Fruit fly (Drosophila melanogaster) whole organism, embryonic: ENCODE results near the gene MED14.
A peak's percentile ranks its signal among the peaks of the same experiment; 100 is the strongest.

Source experiments
- Atf6 ChIP-seq: fragments of 200-800 bp; sonication (Bioruptor generic); IDR thresholded peaks from 2 replicates; pipeline ENCODE4 v1.3.6; 2022; ENCODE audit warnings: missing biosample characterization, missing genetic modification characterization
- Bgb ChIP-seq: fragments of 200-800 bp; sonication (Bioruptor generic); IDR thresholded peaks from 2 replicates; pipeline ENCODE4 v1.3.6; 2022; ENCODE audit warnings: missing biosample characterization, missing genetic modification characterization; ENCODE audit not compliant: partially characterized antibody
- BtbVII ChIP-seq: fragments of 200-800 bp; sonication (Bioruptor generic); optimal IDR thresholded peaks from 3 replicates; lab custom pipeline; 2017; ENCODE audit warnings: missing biosample characterization, mild to moderate bottlenecking, missing genetic modification characterization
- CG10431 ChIP-seq: fragments of 200-800 bp; sonication (Bioruptor generic); optimal IDR thresholded peaks from 3 replicates; lab custom pipeline; 2018; ENCODE audit warnings: missing biosample characterization, mild to moderate bottlenecking, missing genetic modification characterization
- CG10959 ChIP-seq: fragments of 200-800 bp; sonication (Bioruptor generic); IDR thresholded peaks from 2 replicates; pipeline ENCODE4 v1.3.6; 2022; ENCODE audit warnings: missing biosample characterization, missing genetic modification characterization
- CG13296 ChIP-seq: fragments of 200-800 bp; sonication (Bioruptor generic); optimal IDR thresholded peaks from 3 replicates; lab custom pipeline; 2018; ENCODE audit warnings: missing biosample characterization, mild to moderate bottlenecking, missing genetic modification characterization
- CG13894 ChIP-seq: fragments of 200-800 bp; sonication (Bioruptor generic); optimal IDR thresholded peaks from 3 replicates; lab custom pipeline; 2018; ENCODE audit warnings: missing biosample characterization, mild to moderate bottlenecking, missing genetic modification characterization, moderate library complexity
- CG14667 ChIP-seq: fragments of 200-800 bp; sonication (Bioruptor generic); IDR thresholded peaks from 2 replicates; pipeline ENCODE4 v1.3.6; 2022; ENCODE audit warnings: missing biosample characterization, missing genetic modification characterization
- CG15269 ChIP-seq: fragments of 200-800 bp; sonication (Bioruptor generic); optimal IDR thresholded peaks from 2 replicates; lab custom pipeline; 2018; ENCODE audit warnings: missing biosample characterization, mild to moderate bottlenecking, missing genetic modification characterization, moderate library complexity
- CG16863 ChIP-seq: fragments of 200-800 bp; sonication (Bioruptor generic); optimal IDR thresholded peaks from 3 replicates; lab custom pipeline; 2016; ENCODE audit warnings: missing biosample characterization, missing genetic modification characterization
- CG17568 ChIP-seq: fragments of 200-800 bp; sonication (Bioruptor generic); optimal IDR thresholded peaks from 2 replicates; lab custom pipeline; 2018; ENCODE audit warnings: missing biosample characterization, mild to moderate bottlenecking, missing genetic modification characterization, moderate library complexity
- CG34376 ChIP-seq: fragments of 200-800 bp; sonication (Bioruptor generic); optimal IDR thresholded peaks from 2 replicates; lab custom pipeline; 2018; ENCODE audit warnings: missing biosample characterization, mild to moderate bottlenecking, missing genetic modification characterization
- CG3726 ChIP-seq: fragments of 200-800 bp; sonication (Bioruptor generic); IDR thresholded peaks from 3 replicates; pipeline ENCODE4, ENCODE4 v1.3.6; 2022; ENCODE audit warnings: missing biosample characterization, missing genetic modification characterization
- CG5245 ChIP-seq: fragments of 200-800 bp; sonication (Bioruptor generic); optimal IDR thresholded peaks from 3 replicates; lab custom pipeline; 2016; ENCODE audit warnings: missing biosample characterization, missing genetic modification characterization
- CG6813 ChIP-seq: fragments of 200-800 bp; sonication (Bioruptor generic); optimal IDR thresholded peaks from 2 replicates; lab custom pipeline; 2017; ENCODE audit warnings: missing biosample characterization, missing genetic modification characterization, mild to moderate bottlenecking, moderate library complexity, missing genetic modification reagents
- CG7556 ChIP-seq: fragments of 200-800 bp; sonication (Bioruptor generic); optimal IDR thresholded peaks from 2 replicates; lab custom pipeline; 2017; ENCODE audit warnings: missing biosample characterization, mild to moderate bottlenecking, missing genetic modification characterization
- CG7786 ChIP-seq: fragments of 200-800 bp; sonication (Bioruptor generic); optimal IDR thresholded peaks from 2 replicates; lab custom pipeline; 2016; ENCODE audit warnings: missing biosample characterization, missing genetic modification characterization
- CG8478 ChIP-seq: fragments of >200 bp; optimal IDR thresholded peaks from 2 replicates; lab custom pipeline; 2018
- CHES-1-like ChIP-seq: fragments of 200-800 bp; sonication (Bioruptor generic); optimal IDR thresholded peaks from 2 replicates; lab custom pipeline; 2016; ENCODE audit warnings: missing biosample characterization, missing genetic modification characterization
- CrebB ChIP-seq: fragments of 200-800 bp; sonication (Bioruptor generic); optimal IDR thresholded peaks from 3 replicates; lab custom pipeline; 2018; ENCODE audit warnings: missing biosample characterization, mild to moderate bottlenecking, missing genetic modification characterization
- Deaf1 ChIP-seq: fragments of 200-800 bp; optimal IDR thresholded peaks from 3 replicates; lab custom pipeline; 2019; ENCODE audit warnings: missing biosample characterization, mild to moderate bottlenecking, missing genetic modification characterization, moderate library complexity
- Doc3 ChIP-seq: fragments of 200-800 bp; sonication (Bioruptor generic); IDR thresholded peaks from 3 replicates; pipeline ENCODE4 v1.3.6; 2022; ENCODE audit warnings: missing biosample characterization, missing genetic modification characterization; ENCODE audit not compliant: partially characterized antibody
- Dp ChIP-seq: fragments of 200-800 bp; sonication (Bioruptor generic); optimal IDR thresholded peaks from 2 replicates; lab custom pipeline; 2018; ENCODE audit warnings: missing biosample characterization, mild to moderate bottlenecking, missing genetic modification characterization, moderate library complexity
- GATAe ChIP-seq: fragments of 200-800 bp; sonication (Bioruptor generic); conservative IDR thresholded peaks from 2 replicates; pipeline ENCODE4 v1.3.6; 2022; ENCODE audit warnings: missing biosample characterization, missing genetic modification characterization
- HLH3B ChIP-seq: fragments of 200-800 bp; sonication (Bioruptor generic); IDR thresholded peaks from 2 replicates; pipeline ENCODE4 v1.3.6; 2022; ENCODE audit warnings: missing biosample characterization, missing genetic modification characterization
- Hr51 ChIP-seq, 2 experiments: fragments of 200-800 bp; sonication (Bioruptor generic); optimal IDR thresholded peaks; 2 replicates in 1 of 2; 3 replicates in 1 of 2; lab custom pipeline; 2016 to 2018; ENCODE audit warnings: missing biosample characterization in 2 of 2, missing genetic modification characterization in 2 of 2, mild to moderate bottlenecking in 1 of 2, moderate library complexity in 1 of 2
- Hr78 ChIP-seq, 2 experiments: fragments of 200-800 bp in 1 of 2; fragments of >200 bp in 1 of 2; sonication (Bioruptor generic) in 1 of 2; optimal IDR thresholded peaks; 2 replicates each; lab custom pipeline; 2017 to 2019; ENCODE audit warnings: missing biosample characterization in 2 of 2, missing genetic modification characterization in 2 of 2, mild to moderate bottlenecking in 1 of 2, moderate library complexity in 1 of 2
- NC2α ChIP-seq: fragments of 200-800 bp; sonication (Bioruptor generic); optimal IDR thresholded peaks from 2 replicates; lab custom pipeline; 2016; ENCODE audit warnings: missing biosample characterization, missing genetic modification characterization
- NFAT ChIP-seq: fragments of 200-800 bp; sonication (Bioruptor generic); IDR thresholded peaks from 2 replicates; pipeline ENCODE4 v1.3.6; 2022; ENCODE audit warnings: missing biosample characterization, missing genetic modification characterization
- PHDP ChIP-seq: fragments of 200-800 bp; sonication (Bioruptor generic); optimal IDR thresholded peaks from 3 replicates; lab custom pipeline; 2018; ENCODE audit warnings: missing biosample characterization, mild to moderate bottlenecking, missing genetic modification characterization, moderate library complexity
- Ravus ChIP-seq: fragments of 200-800 bp; sonication (Bioruptor generic); IDR thresholded peaks from 2 replicates; pipeline ENCODE4 v1.3.6; 2022; ENCODE audit warnings: missing biosample characterization, missing genetic modification characterization
- Vsx1 ChIP-seq: fragments of 200-800 bp; sonication (Bioruptor generic); optimal IDR thresholded peaks from 2 replicates; lab custom pipeline; 2017; ENCODE audit warnings: missing biosample characterization, mild to moderate bottlenecking, missing genetic modification characterization, missing genetic modification reagents
- bbx ChIP-seq: fragments of 200-800 bp; sonication (Bioruptor generic); IDR thresholded peaks from 2 replicates; pipeline ENCODE4 v1.3.6; 2022; ENCODE audit warnings: missing biosample characterization, missing genetic modification characterization; ENCODE audit not compliant: partially characterized antibody
- cad ChIP-seq: fragments of >200 bp; optimal IDR thresholded peaks from 2 replicates; lab custom pipeline; 2017; ENCODE audit warnings: missing biosample characterization, missing genetic modification characterization
- caup ChIP-seq: fragments of 200-800 bp; sonication (Bioruptor generic); optimal IDR thresholded peaks from 3 replicates; lab custom pipeline; 2017; ENCODE audit warnings: missing biosample characterization, mild to moderate bottlenecking, missing genetic modification characterization, moderate library complexity; ENCODE audit not compliant: severe bottlenecking
- ci ChIP-seq: fragments of 200-800 bp; sonication (Bioruptor generic); IDR thresholded peaks from 3 replicates; pipeline ENCODE4 v1.3.6; 2022; ENCODE audit warnings: missing biosample characterization, missing genetic modification characterization
- exex ChIP-seq: fragments of 200-800 bp; sonication (Bioruptor generic); optimal IDR thresholded peaks from 4 replicates; lab custom pipeline; 2018; ENCODE audit warnings: missing biosample characterization, mild to moderate bottlenecking, missing genetic modification characterization, moderate library complexity
- grau ChIP-seq: fragments of 200-800 bp; optimal IDR thresholded peaks from 3 replicates; lab custom pipeline; 2019; ENCODE audit warnings: missing biosample characterization, mild to moderate bottlenecking, missing genetic modification characterization, moderate library complexity
- lov ChIP-seq, 2 experiments: fragments of 200-800 bp in 1 of 2; fragments of >200 bp in 1 of 2; sonication (Bioruptor generic) in 1 of 2; IDR thresholded peaks in 1 of 2; optimal IDR thresholded peaks in 1 of 2; 2 replicates in 1 of 2; 3 replicates in 1 of 2; pipeline versions ENCODE4 v1.3.6 to Lab custom; 2017 to 2022; ENCODE audit warnings: missing biosample characterization in 1 of 2, missing genetic modification characterization in 1 of 2
- odd ChIP-seq: fragments of 200-800 bp; sonication (Bioruptor generic); optimal IDR thresholded peaks from 2 replicates; lab custom pipeline; 2017; ENCODE audit warnings: missing biosample characterization, mild to moderate bottlenecking, missing genetic modification characterization
- peb ChIP-seq: fragments of 200-800 bp; sonication (Bioruptor generic); IDR thresholded peaks from 2 replicates; pipeline ENCODE4 v1.3.6; 2022; ENCODE audit warnings: missing biosample characterization, missing genetic modification characterization
- pfk ChIP-seq: fragments of 200-800 bp; sonication (Bioruptor generic); optimal IDR thresholded peaks from 2 replicates; lab custom pipeline; 2018; ENCODE audit warnings: missing biosample characterization, mild to moderate bottlenecking, missing genetic modification characterization, moderate library complexity
- repo ChIP-seq: fragments of 200-800 bp; sonication (Bioruptor generic); optimal IDR thresholded peaks from 2 replicates; lab custom pipeline; 2016; ENCODE audit warnings: missing biosample characterization, missing genetic modification characterization
- ro ChIP-seq: fragments of 200-800 bp; sonication (Bioruptor generic); IDR thresholded peaks from 2 replicates; pipeline ENCODE4 v1.3.6; 2022; ENCODE audit warnings: missing biosample characterization, missing genetic modification characterization
- vvl ChIP-seq: fragments of 200-800 bp; sonication (Bioruptor generic); IDR thresholded peaks from 2 replicates; pipeline ENCODE4 v1.3.6; 2022; ENCODE audit warnings: missing biosample characterization, missing genetic modification characterization
- wek ChIP-seq: fragments of 200-800 bp; sonication (Bioruptor generic); optimal IDR thresholded peaks from 3 replicates; lab custom pipeline; 2018; ENCODE audit warnings: missing biosample characterization, mild to moderate bottlenecking, missing genetic modification characterization, moderate library complexity

Gene MED14

DNA sequence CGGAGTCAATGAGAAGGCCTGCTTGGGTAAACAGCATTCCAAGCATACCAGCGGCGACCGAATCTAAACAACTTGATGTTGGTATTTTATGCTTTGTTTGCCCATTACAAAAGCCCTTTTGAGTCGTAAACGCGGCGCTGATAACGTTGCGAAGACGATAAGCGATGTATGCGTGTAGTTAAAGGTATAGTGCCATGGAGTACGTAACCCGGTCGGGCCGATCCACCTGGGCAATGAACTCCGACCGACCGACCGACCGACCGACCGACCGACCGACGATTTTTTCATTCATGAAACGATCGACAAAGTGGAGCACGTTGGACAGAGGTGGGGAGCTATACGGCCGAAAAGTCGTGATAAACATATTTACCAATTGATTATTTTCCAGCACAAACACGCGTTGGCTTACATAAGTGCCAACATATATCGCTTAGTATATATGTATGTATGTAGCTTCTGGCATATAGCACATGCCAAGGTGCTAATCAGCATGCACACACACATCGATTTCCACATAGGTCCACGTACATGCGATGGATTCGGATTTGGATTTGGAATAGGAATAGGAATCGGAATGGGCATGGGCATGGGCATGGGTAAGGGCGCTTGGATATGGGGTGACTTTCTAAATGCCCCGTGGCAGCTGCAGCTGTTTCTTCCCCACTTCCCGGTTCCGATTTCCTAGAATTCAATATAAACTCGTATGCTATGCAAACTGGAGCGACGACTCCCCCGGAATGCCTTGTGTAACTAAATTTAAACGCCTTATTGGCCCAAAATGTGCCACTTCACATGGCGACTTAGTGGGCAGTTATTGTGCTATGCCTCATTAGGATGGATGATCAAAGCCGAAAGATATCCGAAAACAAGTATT is 50.1 kb downstream of the MED14 start (continued):
- TF ChIP-seq CG10431 (peak; percentile 71), BtbVII (peak; percentile 51), exex (tag; lab: Kevin White, UChicago) (peak; percentile 75), cad (GFP tag; lab: Kevin White, UChicago) (no peak), pfk (peak; percentile 7), CG15269 (tag; lab: Kevin White, UChicago) (peak; percentile 22), Hr51 (GFP tag; optimal IDR thresholded peaks at IDR 0.05; lab: Kevin White, UChicago) (peak in 1 of 2 experiments; percentile 16), CG7556 (peak; percentile 18), Hr78 (GFP tag; optimal IDR thresholded peaks at IDR 0.05; lab: Kevin White, UChicago) (peak in 1 of 2 experiments; percentile 98), PHDP (tag; lab: Kevin White, UChicago) (no peak), CG13894 (tag; lab: Kevin White, UChicago) (peak; percentile 17), NC2α (GFP tag; lab: Kevin White, UChicago) (peak; percentile 12), CG14667 (GFP tag; lab: Robert Waterston, UW) (no peak), ci (GFP tag; lab: Robert Waterston, UW) (peak; percentile 69; the same call in 1 of the 3 replicates), CHES-1-like (GFP tag; lab: Kevin White, UChicago) (peak; percentile 30), CG16863 (peak; percentile 20), CG5245 (GFP tag; lab: Kevin White, UChicago) (no peak), NFAT (GFP tag; lab: Robert Waterston, UW) (peak; percentile 5; the same call in 1 of the 2 replicates), bbx (GFP tag; lab: Robert Waterston, UW) (0 out of 2 replicates have a peak, but pooled peaks have one; percentile 9), grau (tag; lab: Kevin White, UChicago) (no peak), Atf6 (GFP tag; lab: Robert Waterston, UW) (no peak), Bgb (GFP tag; lab: Robert Waterston, UW) (0 out of 2 replicates have a peak, but pooled peaks have one; percentile 16), GATAe (no peak), CG8478 (lab: Kevin White, UChicago) (no peak), CG3726 (GFP tag; lab: Robert Waterston, UW) (0 out of 3 replicates have a peak, but pooled peaks have one; percentile 31), CG6813 (GFP tag; lab: Kevin White, UChicago) (peak; percentile 66), odd (GFP tag; lab: Kevin White, UChicago) (peak; percentile 68), Doc3 (GFP tag; lab: Robert Waterston, UW) (no peak), Ravus (GFP tag; lab: Robert Waterston, UW) (no peak), CG34376 (peak; percentile 81), Deaf1 (tag; lab: Kevin White, UChicago) (peak; percentile 85), CG17568 (GFP tag; lab: Kevin White, UChicago) (peak; percentile 44), lov (optimal IDR thresholded peaks at IDR 0.05; lab: Kevin White, UChicago) (no peak), lov (GFP tag; IDR thresholded peaks at IDR 0.05; lab: Robert Waterston, UW) (peak; percentile 40; the same call in 1 of the 3 replicates), ro (GFP tag; lab: Robert Waterston, UW) (no peak), peb (0 out of 2 replicates have a peak, but pooled peaks have one; percentile 4), CG10959 (GFP tag; lab: Robert Waterston, UW) (0 out of 2 replicates have a peak, but pooled peaks have one; percentile 2), caup (peak; percentile 14), Dp (GFP tag; lab: Kevin White, UChicago) (no peak), CG7786 (GFP tag; lab: Kevin White, UChicago) (peak; percentile 44), Vsx1 (GFP tag; lab: Kevin White, UChicago) (peak; percentile 45), CrebB (tag; lab: Kevin White, UChicago) (peak; percentile 70), repo (GFP tag; lab: Kevin White, UChicago) (no peak), HLH3B (GFP tag; lab: Robert Waterston, UW) (peak; percentile 5; the same call in 1 of the 2 replicates), CG13296 (peak; percentile 66), wek (GFP tag; lab: Kevin White, UChicago) (peak; percentile 53), vvl (GFP tag; lab: Robert Waterston, UW) (0 out of 2 replicates have a peak, but pooled peaks have one; percentile 43)
